Fruit fly (Drosophila melanogaster) whole organism, embryonic: Measurements from ENCODE around the gene CG34028.

Experiments used
- CG10147 ChIP-seq: fragments of 200-800 bp; sonication (Bioruptor generic); optimal IDR thresholded peaks from 2 replicates; lab custom pipeline; 2019; ENCODE audit warnings: missing biosample characterization, mild to moderate bottlenecking, missing genetic modification characterization, moderate library complexity
- CG10565 ChIP-seq: fragments of 200-800 bp; sonication (Bioruptor generic); optimal IDR thresholded peaks from 3 replicates; lab custom pipeline; 2016; ENCODE audit warnings: missing biosample characterization, mild to moderate bottlenecking, missing genetic modification characterization
- CG10959 ChIP-seq: fragments of 200-800 bp; sonication (Bioruptor generic); IDR thresholded peaks from 2 replicates; pipeline ENCODE4 v1.3.6; 2022; ENCODE audit warnings: missing biosample characterization, missing genetic modification characterization
- CG10979 ChIP-seq: fragments of 200-800 bp; sonication (Bioruptor generic); optimal IDR thresholded peaks from 2 replicates; lab custom pipeline; 2018; ENCODE audit warnings: missing biosample characterization, mild to moderate bottlenecking, missing genetic modification characterization, moderate library complexity
- CG11093 ChIP-seq: fragments of 200-800 bp; sonication (Bioruptor generic); IDR thresholded peaks from 3 replicates; pipeline ENCODE4 v1.3.6; 2022; ENCODE audit warnings: missing biosample characterization, missing genetic modification characterization
- CG11247 ChIP-seq: fragments of 200-800 bp; sonication (Bioruptor generic); IDR thresholded peaks from 2 replicates; pipeline ENCODE4 v1.3.6; 2022; ENCODE audit warnings: missing biosample characterization, missing genetic modification characterization
- CG13287 ChIP-seq: fragments of 200-800 bp; sonication (Bioruptor generic); IDR thresholded peaks from 2 replicates; pipeline ENCODE4 v1.3.6; 2022; ENCODE audit warnings: missing biosample characterization, missing genetic modification characterization; ENCODE audit not compliant: partially characterized antibody
- CG14014 ChIP-seq: fragments of 200-800 bp; sonication (Bioruptor generic); IDR thresholded peaks from 2 replicates; pipeline ENCODE4 v1.3.6; 2022; ENCODE audit warnings: missing biosample characterization, missing genetic modification characterization
- CG14667 ChIP-seq: fragments of 200-800 bp; sonication (Bioruptor generic); IDR thresholded peaks from 2 replicates; pipeline ENCODE4 v1.3.6; 2022; ENCODE audit warnings: missing biosample characterization, missing genetic modification characterization
- CG14965 ChIP-seq: fragments of 200-800 bp; sonication (Bioruptor generic); optimal IDR thresholded peaks from 2 replicates; lab custom pipeline; 2016; ENCODE audit warnings: missing biosample characterization, missing genetic modification characterization, borderline replicate concordance
- CG17328 ChIP-seq: fragments of 200-800 bp; sonication (Bioruptor generic); IDR thresholded peaks from 2 replicates; pipeline ENCODE4 v1.3.6; 2022; ENCODE audit warnings: missing biosample characterization, missing genetic modification characterization
- CG17912 ChIP-seq: fragments of 200-800 bp; sonication (Bioruptor generic); optimal IDR thresholded peaks from 2 replicates; lab custom pipeline; 2018; ENCODE audit warnings: missing biosample characterization, mild to moderate bottlenecking, missing genetic modification characterization
- CG18476 ChIP-seq: fragments of 200-800 bp; sonication (Bioruptor generic); optimal IDR thresholded peaks from 2 replicates; lab custom pipeline; 2016; ENCODE audit warnings: missing biosample characterization, mild to moderate bottlenecking, missing genetic modification characterization
- CG18764 ChIP-seq: fragments of 200-800 bp; sonication (Bioruptor generic); optimal IDR thresholded peaks from 3 replicates; lab custom pipeline; 2016; ENCODE audit warnings: missing biosample characterization, missing genetic modification characterization
- CG2199 ChIP-seq: fragments of 200-800 bp; sonication (Bioruptor generic); IDR thresholded peaks from 3 replicates; pipeline ENCODE4 v1.3.6; 2022; ENCODE audit warnings: missing biosample characterization, missing genetic modification characterization
- CG30431 ChIP-seq: fragments of 200-800 bp; sonication (Bioruptor generic); optimal IDR thresholded peaks from 2 replicates; lab custom pipeline; 2017; ENCODE audit warnings: missing biosample characterization, missing genetic modification characterization
- CG3163 ChIP-seq: fragments of 200-800 bp; sonication (Bioruptor generic); optimal IDR thresholded peaks from 3 replicates; lab custom pipeline; 2016; ENCODE audit warnings: missing biosample characterization, missing genetic modification characterization
- CG3281 ChIP-seq: fragments of 200-800 bp; sonication (Bioruptor generic); optimal IDR thresholded peaks from 3 replicates; lab custom pipeline; 2017; ENCODE audit warnings: missing biosample characterization, mild to moderate bottlenecking, missing genetic modification characterization
- CG34376 ChIP-seq: fragments of 200-800 bp; sonication (Bioruptor generic); optimal IDR thresholded peaks from 2 replicates; lab custom pipeline; 2018; ENCODE audit warnings: missing biosample characterization, mild to moderate bottlenecking, missing genetic modification characterization
- CG34422 ChIP-seq: fragments of 200-800 bp; sonication (Bioruptor generic); IDR thresholded peaks from 3 replicates; pipeline ENCODE4 v1.3.6; 2022; ENCODE audit warnings: missing biosample characterization, missing genetic modification characterization
- CG3726 ChIP-seq: fragments of 200-800 bp; sonication (Bioruptor generic); IDR thresholded peaks from 3 replicates; pipeline ENCODE4, ENCODE4 v1.3.6; 2022; ENCODE audit warnings: missing biosample characterization, missing genetic modification characterization
- CG3847 ChIP-seq: fragments of 200-800 bp; sonication (Bioruptor generic); IDR thresholded peaks from 2 replicates; pipeline ENCODE4 v1.3.6; 2022; ENCODE audit warnings: missing biosample characterization, missing genetic modification characterization
- CG4360 ChIP-seq: fragments of 200-800 bp; sonication (Bioruptor generic); IDR thresholded peaks from 2 replicates; pipeline ENCODE4 v1.3.6; 2022; ENCODE audit warnings: missing biosample characterization, missing genetic modification characterization
- CG4617 ChIP-seq: fragments of 200-800 bp; sonication (Bioruptor generic); optimal IDR thresholded peaks from 3 replicates; lab custom pipeline; 2016; ENCODE audit warnings: missing biosample characterization, missing genetic modification characterization, borderline replicate concordance
- CG8359 ChIP-seq: fragments of 200-800 bp; sonication (Bioruptor generic); optimal IDR thresholded peaks from 2 replicates; lab custom pipeline; 2017; ENCODE audit warnings: missing biosample characterization, mild to moderate bottlenecking, missing genetic modification characterization, borderline replicate concordance
- Camta ChIP-seq: fragments of 200-800 bp; sonication (Bioruptor generic); optimal IDR thresholded peaks from 2 replicates; lab custom pipeline; 2016; ENCODE audit warnings: missing biosample characterization, missing genetic modification characterization
- CrebB ChIP-seq: fragments of 200-800 bp; sonication (Bioruptor generic); optimal IDR thresholded peaks from 3 replicates; lab custom pipeline; 2018; ENCODE audit warnings: missing biosample characterization, mild to moderate bottlenecking, missing genetic modification characterization
- Dip3 ChIP-seq: fragments of 200-800 bp; sonication (Bioruptor generic); optimal IDR thresholded peaks from 3 replicates; lab custom pipeline; 2016; ENCODE audit warnings: missing biosample characterization, missing genetic modification characterization
- Drgx ChIP-seq: fragments of 200-800 bp; sonication (Bioruptor generic); IDR thresholded peaks from 2 replicates; pipeline ENCODE4 v1.3.6; 2022; ENCODE audit warnings: missing biosample characterization, missing genetic modification characterization
- Eip74EF ChIP-seq, 2 experiments: fragments of 200-800 bp in 1 of 2; fragments of >200 bp in 1 of 2; sonication (Bioruptor generic) in 1 of 2; optimal IDR thresholded peaks; 2 replicates each; lab custom pipeline; 2017 to 2019; ENCODE audit warnings: missing biosample characterization in 2 of 2, missing genetic modification characterization in 2 of 2, mild to moderate bottlenecking in 1 of 2, moderate library complexity in 1 of 2
- MTF-1 ChIP-seq: fragments of 200-800 bp; sonication (Bioruptor generic); optimal IDR thresholded peaks from 2 replicates; lab custom pipeline; 2018; ENCODE audit warnings: missing biosample characterization, mild to moderate bottlenecking, missing genetic modification characterization, borderline replicate concordance
- Nf-YA ChIP-seq: fragments of 200-800 bp; sonication (Bioruptor generic); IDR thresholded peaks from 2 replicates; pipeline ENCODE4 v1.3.6; 2022; ENCODE audit warnings: missing biosample characterization, missing genetic modification characterization
- Rx ChIP-seq: fragments of 200-800 bp; sonication (Bioruptor generic); IDR thresholded peaks from 2 replicates; pipeline ENCODE4 v1.3.6; 2022; ENCODE audit warnings: missing biosample characterization, missing genetic modification characterization
- Sox100B ChIP-seq: fragments of 200-800 bp; sonication (Bioruptor generic); optimal IDR thresholded peaks from 3 replicates; lab custom pipeline; 2018; ENCODE audit warnings: missing biosample characterization, mild to moderate bottlenecking, missing genetic modification characterization
- Usf ChIP-seq: fragments of 200-800 bp; sonication (Bioruptor generic); optimal IDR thresholded peaks from 2 replicates; lab custom pipeline; 2017; ENCODE audit warnings: missing genotype, missing biosample characterization, missing genetic modification characterization
- Vsx1 ChIP-seq: fragments of 200-800 bp; sonication (Bioruptor generic); optimal IDR thresholded peaks from 2 replicates; lab custom pipeline; 2017; ENCODE audit warnings: missing biosample characterization, mild to moderate bottlenecking, missing genetic modification characterization, missing genetic modification reagents
- az2 ChIP-seq: fragments of 200-800 bp; sonication (Bioruptor generic); optimal IDR thresholded peaks from 3 replicates; lab custom pipeline; 2016; ENCODE audit warnings: missing biosample characterization, missing genetic modification characterization
- cad ChIP-seq: fragments of >200 bp; optimal IDR thresholded peaks from 2 replicates; lab custom pipeline; 2017; ENCODE audit warnings: missing biosample characterization, missing genetic modification characterization
- cato ChIP-seq: fragments of 200-800 bp; sonication (Bioruptor generic); optimal IDR thresholded peaks from 2 replicates; lab custom pipeline; 2016; ENCODE audit warnings: missing biosample characterization, missing genetic modification characterization, borderline replicate concordance
- chn ChIP-seq: fragments of 200-800 bp; sonication (Bioruptor generic); optimal IDR thresholded peaks from 2 replicates; lab custom pipeline; 2016; ENCODE audit warnings: missing biosample characterization, missing genetic modification characterization
- eyg ChIP-seq: fragments of 200-800 bp; sonication (Bioruptor generic); optimal IDR thresholded peaks from 3 replicates; lab custom pipeline; 2016; ENCODE audit warnings: missing biosample characterization, missing genetic modification characterization
- gcm ChIP-seq: fragments of 200-800 bp; sonication (Bioruptor generic); optimal IDR thresholded peaks from 2 replicates; lab custom pipeline; 2019; ENCODE audit warnings: missing biosample characterization, mild to moderate bottlenecking, missing genetic modification characterization, moderate library complexity
- kah ChIP-seq: fragments of 200-800 bp; sonication (Bioruptor generic); optimal IDR thresholded peaks from 2 replicates; lab custom pipeline; 2018; ENCODE audit warnings: missing biosample characterization, mild to moderate bottlenecking, missing genetic modification characterization
- lilli ChIP-seq: fragments of 200-800 bp; sonication (Bioruptor generic); optimal IDR thresholded peaks from 3 replicates; lab custom pipeline; 2016; ENCODE audit warnings: missing biosample characterization, missing genetic modification characterization
- lmd ChIP-seq: fragments of 200-800 bp; sonication (Bioruptor generic); IDR thresholded peaks from 2 replicates; pipeline ENCODE4 v1.3.6; 2022; ENCODE audit warnings: missing biosample characterization, missing genetic modification characterization
- odd ChIP-seq: fragments of 200-800 bp; sonication (Bioruptor generic); optimal IDR thresholded peaks from 2 replicates; lab custom pipeline; 2017; ENCODE audit warnings: missing biosample characterization, mild to moderate bottlenecking, missing genetic modification characterization
- pum ChIP-seq: fragments of 200-800 bp; sonication (Bioruptor generic); optimal IDR thresholded peaks from 2 replicates; lab custom pipeline; 2016; ENCODE audit warnings: missing biosample characterization, missing genetic modification characterization
- trh ChIP-seq: fragments of 200-800 bp; sonication (Bioruptor generic); optimal IDR thresholded peaks from 2 replicates; lab custom pipeline; 2016; ENCODE audit warnings: missing biosample characterization, missing genetic modification characterization
- unc-4 ChIP-seq: fragments of 200-800 bp; sonication (Bioruptor generic); IDR thresholded peaks from 2 replicates; pipeline ENCODE4 v1.3.6; 2022; ENCODE audit warnings: missing biosample characterization, missing genetic modification characterization; ENCODE audit not compliant: partially characterized antibody
- vvl ChIP-seq: fragments of 200-800 bp; sonication (Bioruptor generic); IDR thresholded peaks from 2 replicates; pipeline ENCODE4 v1.3.6; 2022; ENCODE audit warnings: missing biosample characterization, missing genetic modification characterization

Gene CG34028

dm6 chrX:9486802-9487201 lies 24.5 kb upstream of the CG34028 start (continued):
- TF ChIP-seq CG14014 (GFP tag; lab: Robert Waterston, UW) (peak; percentile 48; the same call in 1 of the 2 replicates), CG10565 (GFP tag; lab: Kevin White, UChicago) (peak; percentile 50), kah (GFP tag; lab: Kevin White, UChicago) (peak; percentile 49), CG4360 (GFP tag; lab: Robert Waterston, UW) (peak; percentile 38; the same call in 1 of the 2 replicates), CG17912 (GFP tag; lab: Kevin White, UChicago) (no peak), CG10959 (GFP tag; lab: Robert Waterston, UW) (peak; percentile 76), Usf (GFP tag; lab: Kevin White, UChicago) (peak; percentile 36), Eip74EF (GFP tag; optimal IDR thresholded peaks at IDR 0.05; lab: Kevin White, UChicago) (peak in 1 of 2 experiments; percentile 33), CrebB (no peak), Sox100B (GFP tag; lab: Kevin White, UChicago) (peak; percentile 64), CG34422 (peak; percentile 34; the same call in 1 of the 3 replicates), unc-4 (GFP tag; lab: Robert Waterston, UW) (no peak), pum (GFP tag; lab: Kevin White, UChicago) (peak; percentile 76), CG18476 (GFP tag; lab: Kevin White, UChicago) (peak; percentile 57), CG14965 (GFP tag; lab: Kevin White, UChicago) (peak; percentile 39), CG10979 (tag; lab: Kevin White, UChicago) (peak; percentile 88), CG10147 (GFP tag; lab: Kevin White, UChicago) (peak; percentile 3), CG11247 (GFP tag; lab: Robert Waterston, UW) (peak; percentile 55; the same call in 1 of the 2 replicates), gcm (peak; percentile 48), CG11093 (peak; percentile 49; the same call in 1 of the 3 replicates), cato (GFP tag; lab: Kevin White, UChicago) (peak; percentile 21), eyg (GFP tag; lab: Kevin White, UChicago) (peak; percentile 32), Nf-YA (GFP tag; lab: Robert Waterston, UW) (peak; percentile 71; the same call in 1 of the 2 replicates), CG3281 (GFP tag; lab: Kevin White, UChicago) (peak; percentile 46), CG8359 (GFP tag; lab: Kevin White, UChicago) (peak; percentile 49), lmd (GFP tag; lab: Robert Waterston, UW) (peak; percentile 77), az2 (GFP tag; lab: Kevin White, UChicago) (peak; percentile 79), MTF-1 (peak; percentile 70), vvl (GFP tag; lab: Robert Waterston, UW) (peak; percentile 88), lilli (GFP tag; lab: Kevin White, UChicago) (peak; percentile 71), CG13287 (GFP tag; lab: Robert Waterston, UW) (no peak), Rx (GFP tag; lab: Robert Waterston, UW) (peak; percentile 63), Dip3 (GFP tag; lab: Kevin White, UChicago) (peak; percentile 11), CG18764 (peak; percentile 50), CG17328 (peak; percentile 79), CG34376 (no peak), CG3847 (GFP tag; lab: Robert Waterston, UW) (peak; percentile 37; the same call in 1 of the 2 replicates), chn (GFP tag; lab: Kevin White, UChicago) (peak; percentile 82), CG3726 (peak; percentile 74; the same call in 2 of the 3 replicates), trh (GFP tag; lab: Kevin White, UChicago) (peak; percentile 47), CG30431 (peak; percentile 79), cad (GFP tag; lab: Kevin White, UChicago) (no peak), CG2199 (GFP tag; lab: Robert Waterston, UW) (0 out of 3 replicates have a peak, but pooled peaks have one; percentile 47), Camta (peak; percentile 68), odd (GFP tag; lab: Kevin White, UChicago) (peak; percentile 61), Vsx1 (GFP tag; lab: Kevin White, UChicago) (peak; percentile 21), Drgx (GFP tag; lab: Robert Waterston, UW) (peak; percentile 82), CG4617 (GFP tag; lab: Kevin White, UChicago) (peak; percentile 56), CG14667 (GFP tag; lab: Robert Waterston, UW) (peak; percentile 50; the same call in 1 of the 2 replicates), CG3163 (GFP tag; lab: Kevin White, UChicago) (peak; percentile 41)
